Fruit fly (Drosophila melanogaster) whole organism, embryonic: ENCODE results near the gene Mis12.

Experiments used
- Aef1 ChIP-seq: fragments of 200-800 bp; sonication (Bioruptor generic); IDR thresholded peaks from 3 replicates; pipeline ENCODE4 v1.3.6; 2022; ENCODE audit warnings: missing biosample characterization, missing genetic modification characterization
- CG1024 ChIP-seq: fragments of 200-800 bp; sonication (Bioruptor generic); IDR thresholded peaks from 2 replicates; pipeline ENCODE4 v1.3.6; 2022; ENCODE audit warnings: missing biosample characterization, missing genetic modification characterization
- CG10979 ChIP-seq: fragments of 200-800 bp; sonication (Bioruptor generic); optimal IDR thresholded peaks from 2 replicates; lab custom pipeline; 2018; ENCODE audit warnings: missing biosample characterization, mild to moderate bottlenecking, missing genetic modification characterization, moderate library complexity
- CG11085 ChIP-seq: fragments of 200-800 bp; sonication (Bioruptor generic); IDR thresholded peaks from 2 replicates; pipeline ENCODE4 v1.3.6; 2022; ENCODE audit warnings: missing biosample characterization, missing genetic modification characterization
- CG11723 ChIP-seq: fragments of 200-800 bp; sonication (Bioruptor generic); optimal IDR thresholded peaks from 2 replicates; lab custom pipeline; 2017; ENCODE audit warnings: missing biosample characterization, mild to moderate bottlenecking, missing genetic modification characterization
- CG1233 ChIP-seq: fragments of 200-800 bp; sonication (Bioruptor generic); optimal IDR thresholded peaks from 4 replicates; lab custom pipeline; 2018; ENCODE audit warnings: missing biosample characterization, mild to moderate bottlenecking, missing genetic modification characterization
- CG12769 ChIP-seq: fragments of 200-800 bp; sonication (Bioruptor generic); optimal IDR thresholded peaks from 2 replicates; lab custom pipeline; 2019; ENCODE audit warnings: missing biosample characterization, mild to moderate bottlenecking, missing genetic modification characterization, moderate library complexity
- CG13123 ChIP-seq: fragments of 200-800 bp; sonication (Bioruptor generic); optimal IDR thresholded peaks from 2 replicates; lab custom pipeline; 2016; ENCODE audit warnings: missing biosample characterization, missing genetic modification characterization
- CG1647 ChIP-seq: fragments of 200-800 bp; sonication (Bioruptor generic); optimal IDR thresholded peaks from 3 replicates; lab custom pipeline; 2016; ENCODE audit warnings: missing biosample characterization, missing genetic modification characterization
- CG16815 ChIP-seq: fragments of 200-800 bp; sonication (Bioruptor generic); optimal IDR thresholded peaks from 3 replicates; lab custom pipeline; 2017; ENCODE audit warnings: missing biosample characterization, mild to moderate bottlenecking, missing genetic modification characterization
- CG2202 ChIP-seq: fragments of 200-800 bp; sonication (Bioruptor generic); optimal IDR thresholded peaks from 2 replicates; lab custom pipeline; 2018; ENCODE audit warnings: missing biosample characterization, mild to moderate bottlenecking, missing genetic modification characterization
- CG2889 ChIP-seq: fragments of 200-800 bp; sonication (Bioruptor generic); IDR thresholded peaks from 3 replicates; pipeline ENCODE4 v1.3.6; 2022; ENCODE audit warnings: missing biosample characterization, missing genetic modification characterization
- CG31224 ChIP-seq: fragments of 200-800 bp; sonication (Bioruptor generic); IDR thresholded peaks from 2 replicates; pipeline ENCODE4 v1.3.6; 2022; ENCODE audit warnings: missing biosample characterization, missing genetic modification characterization
- CG4282 ChIP-seq: fragments of 200-800 bp; sonication (Bioruptor generic); optimal IDR thresholded peaks from 2 replicates; lab custom pipeline; 2016; ENCODE audit warnings: missing biosample characterization, missing genetic modification characterization
- CG4328 ChIP-seq: fragments of 200-800 bp; sonication (Bioruptor generic); optimal IDR thresholded peaks from 3 replicates; lab custom pipeline; 2017; ENCODE audit warnings: missing biosample characterization, missing genetic modification reagents, missing genetic modification characterization
- CG6765 ChIP-seq: fragments of 200-800 bp; sonication (Bioruptor generic); optimal IDR thresholded peaks from 3 replicates; lab custom pipeline; 2017; ENCODE audit warnings: missing biosample characterization, mild to moderate bottlenecking, missing genetic modification characterization
- CG9727 ChIP-seq: fragments of 200-800 bp; sonication (Bioruptor generic); optimal IDR thresholded peaks from 3 replicates; lab custom pipeline; 2017; ENCODE audit warnings: missing biosample characterization, mild to moderate bottlenecking, missing genetic modification characterization
- Dll ChIP-seq: fragments of 200-800 bp; sonication (Bioruptor generic); IDR thresholded peaks from 4 replicates; pipeline ENCODE4 v1.3.6; 2022; ENCODE audit warnings: missing biosample characterization, missing genetic modification characterization; ENCODE audit not compliant: partially characterized antibody
- Doc3 ChIP-seq: fragments of 200-800 bp; sonication (Bioruptor generic); IDR thresholded peaks from 3 replicates; pipeline ENCODE4 v1.3.6; 2022; ENCODE audit warnings: missing biosample characterization, missing genetic modification characterization; ENCODE audit not compliant: partially characterized antibody
- HHEX ChIP-seq: fragments of 200-800 bp; sonication (Bioruptor generic); optimal IDR thresholded peaks from 3 replicates; lab custom pipeline; 2017; ENCODE audit warnings: missing biosample characterization, mild to moderate bottlenecking, missing genetic modification characterization, missing genetic modification reagents
- HLH54F ChIP-seq: fragments of 200-800 bp; sonication (Bioruptor generic); optimal IDR thresholded peaks from 3 replicates; lab custom pipeline; 2016; ENCODE audit warnings: missing biosample characterization, missing genetic modification characterization
- Hmr ChIP-seq: fragments of 200-800 bp; sonication (Bioruptor generic); optimal IDR thresholded peaks from 3 replicates; lab custom pipeline; 2017; ENCODE audit warnings: mild to moderate bottlenecking, missing biosample characterization, missing genetic modification reagents, missing genetic modification characterization
- Kr ChIP-seq: fragments of 200-800 bp; sonication (Bioruptor generic); optimal IDR thresholded peaks from 2 replicates; lab custom pipeline; 2017; ENCODE audit warnings: missing biosample characterization, mild to moderate bottlenecking, missing genetic modification characterization
- Mad ChIP-seq: fragments of 200-800 bp; sonication (Bioruptor generic); optimal IDR thresholded peaks from 2 replicates; lab custom pipeline; 2016; ENCODE audit warnings: missing biosample characterization, missing genetic modification characterization
- Meics ChIP-seq: fragments of 200-800 bp; sonication (Bioruptor generic); optimal IDR thresholded peaks from 2 replicates; lab custom pipeline; 2017; ENCODE audit warnings: missing biosample characterization, mild to moderate bottlenecking, missing genetic modification characterization
- Nf-YA ChIP-seq: fragments of 200-800 bp; sonication (Bioruptor generic); IDR thresholded peaks from 2 replicates; pipeline ENCODE4 v1.3.6; 2022; ENCODE audit warnings: missing biosample characterization, missing genetic modification characterization
- PHDP ChIP-seq: fragments of 200-800 bp; sonication (Bioruptor generic); optimal IDR thresholded peaks from 3 replicates; lab custom pipeline; 2018; ENCODE audit warnings: missing biosample characterization, mild to moderate bottlenecking, missing genetic modification characterization, moderate library complexity
- Pdp1 ChIP-seq, 2 experiments: fragments of 200-800 bp; sonication (Bioruptor generic); optimal IDR thresholded peaks; 3 replicates each; lab custom pipeline; 2016; ENCODE audit warnings: missing biosample characterization in 2 of 2, missing genetic modification characterization in 2 of 2, mild to moderate bottlenecking in 1 of 2, moderate library complexity in 1 of 2
- Trl ChIP-seq, 3 experiments: fragments of >200 bp in 2 of 3; fragments of 200-800 bp in 1 of 3; sonication (Bioruptor generic) in 1 of 3; optimal IDR thresholded peaks; 2 replicates in 1 of 3; 3 replicates in 2 of 3; lab custom pipeline; 2016 to 2017; ENCODE audit warnings: missing biosample characterization in 1 of 3, missing genetic modification characterization in 1 of 3
- Xrp1 ChIP-seq: fragments of 200-800 bp; sonication (Bioruptor generic); IDR thresholded peaks from 2 replicates; pipeline ENCODE4 v1.3.6; 2022; ENCODE audit warnings: missing biosample characterization, missing genetic modification characterization
- YL-1 ChIP-seq: fragments of 200-800 bp; sonication (Bioruptor generic); optimal IDR thresholded peaks from 3 replicates; lab custom pipeline; 2017; ENCODE audit warnings: missing biosample characterization, mild to moderate bottlenecking, missing genetic modification characterization
- cad ChIP-seq: fragments of >200 bp; optimal IDR thresholded peaks from 2 replicates; lab custom pipeline; 2017; ENCODE audit warnings: missing biosample characterization, missing genetic modification characterization
- chinmo ChIP-seq: fragments of 200-800 bp; sonication (Bioruptor generic); IDR thresholded peaks from 4 replicates; pipeline ENCODE4 v1.3.6; 2022; ENCODE audit warnings: missing biosample characterization, missing genetic modification characterization; ENCODE audit not compliant: partially characterized antibody
- ems ChIP-seq: fragments of 200-800 bp; sonication (Bioruptor generic); optimal IDR thresholded peaks from 3 replicates; lab custom pipeline; 2016; ENCODE audit warnings: missing biosample characterization, missing genetic modification characterization
- gcm ChIP-seq: fragments of 200-800 bp; sonication (Bioruptor generic); optimal IDR thresholded peaks from 2 replicates; lab custom pipeline; 2019; ENCODE audit warnings: missing biosample characterization, mild to moderate bottlenecking, missing genetic modification characterization, moderate library complexity
- grn ChIP-seq: fragments of 200-800 bp; sonication (Bioruptor generic); optimal IDR thresholded peaks from 3 replicates; lab custom pipeline; 2017; ENCODE audit warnings: missing biosample characterization, missing genetic modification characterization
- gro ChIP-seq: fragments of 200-800 bp; sonication (Bioruptor generic); optimal IDR thresholded peaks from 2 replicates; lab custom pipeline; 2016; ENCODE audit warnings: missing biosample characterization, missing genetic modification characterization
- gsb-n ChIP-seq: fragments of 200-800 bp; sonication (Bioruptor generic); optimal IDR thresholded peaks from 3 replicates; lab custom pipeline; 2018; ENCODE audit warnings: missing biosample characterization, mild to moderate bottlenecking, missing genetic modification characterization
- hth ChIP-seq: fragments of >200 bp; optimal IDR thresholded peaks from 2 replicates; lab custom pipeline; 2017; ENCODE audit warnings: inconsistent platforms
- insv ChIP-seq, 2 experiments: fragments of 200-800 bp; sonication (Bioruptor generic); optimal IDR thresholded peaks; 3 replicates each; lab custom pipeline; 2016 to 2018; ENCODE audit warnings: missing biosample characterization in 2 of 2, missing genetic modification characterization in 2 of 2
- inv ChIP-seq: fragments of 200-800 bp; sonication (Bioruptor generic); IDR thresholded peaks from 2 replicates; pipeline ENCODE4 v1.3.6; 2022; ENCODE audit warnings: missing biosample characterization, missing genetic modification characterization; ENCODE audit not compliant: partially characterized antibody
- kay ChIP-seq: fragments of 200-800 bp; sonication (Bioruptor generic); optimal IDR thresholded peaks from 2 replicates; lab custom pipeline; 2016; ENCODE audit warnings: missing biosample characterization, missing genetic modification characterization
- onecut ChIP-seq: fragments of 200-800 bp; sonication (Bioruptor generic); IDR thresholded peaks from 2 replicates; pipeline ENCODE4 v1.3.6; 2022; ENCODE audit warnings: missing biosample characterization, missing genetic modification characterization
- pros ChIP-seq: fragments of 200-800 bp; sonication (Bioruptor generic); optimal IDR thresholded peaks from 3 replicates; lab custom pipeline; 2019; ENCODE audit warnings: missing biosample characterization, mild to moderate bottlenecking, missing genetic modification characterization, moderate library complexity
- salm ChIP-seq: fragments of 200-800 bp; sonication (Bioruptor generic); optimal IDR thresholded peaks from 2 replicates; lab custom pipeline; 2018; ENCODE audit warnings: missing biosample characterization, mild to moderate bottlenecking, missing genetic modification characterization
- sisA ChIP-seq: fragments of 200-800 bp; sonication (Bioruptor generic); IDR thresholded peaks from 2 replicates; pipeline ENCODE4 v1.3.6; 2022; ENCODE audit warnings: missing biosample characterization, missing genetic modification characterization
- vfl ChIP-seq: fragments of 200-800 bp; sonication (Bioruptor generic); optimal IDR thresholded peaks from 2 replicates; lab custom pipeline; 2016; ENCODE audit warnings: missing biosample characterization, missing genetic modification characterization
- zen ChIP-seq: fragments of 200-800 bp; sonication (Bioruptor generic); optimal IDR thresholded peaks from 3 replicates; lab custom pipeline; 2018; ENCODE audit warnings: missing biosample characterization, mild to moderate bottlenecking, missing genetic modification characterization, moderate library complexity
- zf30C ChIP-seq: fragments of 200-800 bp; sonication (Bioruptor generic); optimal IDR thresholded peaks from 3 replicates; lab custom pipeline; 2018; ENCODE audit warnings: missing biosample characterization, mild to moderate bottlenecking, missing genetic modification characterization

Gene Mis12

dm6 chr3L:7013568-7014305 lies 44.9 kb upstream of the Mis12 start (continued):
- peak; percentile 33 for TF ChIP-seq CG9727 (GFP tag; lab: Kevin White, UChicago)
- TF ChIP-seq Aef1 (GFP tag; lab: Robert Waterston, UW): 0 out of 3 replicates have a peak, but pooled peaks have one; percentile 9
- no peak for TF ChIP-seq Pdp1 (GFP tag; optimal IDR thresholded peaks at IDR 0.05; lab: Kevin White, UChicago)
- TF ChIP-seq CG1024: 0 out of 2 replicates have a peak, but pooled peaks have one; percentile 22
- no peak for TF ChIP-seq Dll (GFP tag; lab: Robert Waterston, UW)
- no peak for TF ChIP-seq Nf-YA
- peak; percentile 29; the same call in 1 of the 2 replicates for TF ChIP-seq Xrp1 (GFP tag; lab: Robert Waterston, UW)
- no peak for TF ChIP-seq ems (GFP tag; lab: Kevin White, UChicago)
- TF ChIP-seq CG1647: no peak
- no peak for TF ChIP-seq CG6765
- TF ChIP-seq YL-1 (GFP tag; lab: Kevin White, UChicago): no peak
- TF ChIP-seq CG2202 (tag; lab: Kevin White, UChicago): no peak
- no peak for TF ChIP-seq cad (GFP tag; lab: Kevin White, UChicago)
- TF ChIP-seq CG10979 (tag; lab: Kevin White, UChicago): no peak
- no peak for TF ChIP-seq gsb-n
- no peak for TF ChIP-seq hth (lab: Kevin White, UChicago)
- no peak for TF ChIP-seq Kr (GFP tag; lab: Kevin White, UChicago)
- TF ChIP-seq inv (GFP tag; lab: Robert Waterston, UW): peak; percentile 18; the same call in 1 of the 2 replicates
- TF ChIP-seq Doc3 (GFP tag; lab: Robert Waterston, UW): no peak
- peak; percentile 38 for TF ChIP-seq CG12769
- TF ChIP-seq salm: no peak
- TF ChIP-seq CG1233: no peak
- TF ChIP-seq gcm (GFP tag; lab: Kevin White, UChicago): no peak
- TF ChIP-seq PHDP (tag; lab: Kevin White, UChicago): peak; percentile 65
- peak; percentile 37 for TF ChIP-seq Meics (GFP tag; lab: Kevin White, UChicago)
- 0 out of 2 replicates have a peak, but pooled peaks have one; percentile 55 for TF ChIP-seq onecut (GFP tag; lab: Robert Waterston, UW)
- no peak for TF ChIP-seq Mad (GFP tag; lab: Kevin White, UChicago)
- no peak for TF ChIP-seq grn (GFP tag; lab: Kevin White, UChicago)
- 0 out of 4 replicates have a peak, but pooled peaks have one; percentile 68 for TF ChIP-seq chinmo (GFP tag; lab: Robert Waterston, UW)
- no peak for TF ChIP-seq HLH54F (GFP tag; lab: Kevin White, UChicago)
- no peak for TF ChIP-seq zen (tag; lab: Kevin White, UChicago)
- peak; percentile 28 for TF ChIP-seq Hmr (GFP tag; lab: Kevin White, UChicago)
- TF ChIP-seq gro: peak; percentile 23
- TF ChIP-seq CG4282 (GFP tag; lab: Kevin White, UChicago): no peak
- no peak for TF ChIP-seq kay (GFP tag; lab: Kevin White, UChicago)
- TF ChIP-seq sisA (GFP tag; lab: Robert Waterston, UW): no peak
- TF ChIP-seq CG16815 (GFP tag; lab: Kevin White, UChicago): no peak
- TF ChIP-seq Trl (optimal IDR thresholded peaks at IDR 0.05; lab: Kevin White, UChicago): peak; percentile 12 to 54
- TF ChIP-seq Trl (GFP tag; optimal IDR thresholded peaks at IDR 0.05; lab: Kevin White, UChicago): no peak
- TF ChIP-seq HHEX (GFP tag; lab: Kevin White, UChicago): no peak
- no peak for TF ChIP-seq vfl (GFP tag; lab: Kevin White, UChicago)
- no peak for TF ChIP-seq CG31224 (GFP tag; lab: Robert Waterston, UW)
- no peak for TF ChIP-seq pros (GFP tag; lab: Kevin White, UChicago)
- no peak for TF ChIP-seq CG4328 (GFP tag; lab: Kevin White, UChicago)
- no peak for TF ChIP-seq insv (GFP tag; optimal IDR thresholded peaks at IDR 0.05; lab: Kevin White, UChicago)
- TF ChIP-seq CG2889 (GFP tag; lab: Robert Waterston, UW): no peak
- no peak for TF ChIP-seq CG13123 (GFP tag; lab: Kevin White, UChicago)
- peak; percentile 42; the same call in 1 of the 2 replicates for TF ChIP-seq CG11085
- no peak for TF ChIP-seq CG11723 (GFP tag; lab: Kevin White, UChicago)
- no peak for TF ChIP-seq zf30C
